Worm (Caenorhabditis elegans) whole organism, L1 larva: ENCODE results near the gene F49F1.7.

Source experiments
- jun-1 ChIP-seq: fragments of 150-350 bp; optimal IDR thresholded peaks from 2 replicates; lab custom pipeline; 2014; ENCODE audit warnings: missing biosample characterization, missing genetic modification reagents, missing genetic modification characterization
- nhr-47 ChIP-seq: sonication (generic microtip); optimal IDR thresholded peaks from 2 replicates; lab custom pipeline; 2016; ENCODE audit warnings: mild to moderate bottlenecking, missing genetic modification characterization, moderate library complexity, missing compliant biosample characterization
- skn-1 ChIP-seq: fragments of 150-350 bp; optimal IDR thresholded peaks from 2 replicates; lab custom pipeline; 2014; ENCODE audit warnings: missing biosample characterization, missing genetic modification characterization
- swsn-7 ChIP-seq: sonication (generic microtip); optimal IDR thresholded peaks from 2 replicates; lab custom pipeline; 2016; ENCODE audit warnings: missing genetic modification characterization, missing compliant biosample characterization
- tbx-2 ChIP-seq: sonication (generic microtip); optimal IDR thresholded peaks from 2 replicates; lab custom pipeline; 2016; ENCODE audit warnings: missing genetic modification characterization, missing compliant biosample characterization

DNA sequence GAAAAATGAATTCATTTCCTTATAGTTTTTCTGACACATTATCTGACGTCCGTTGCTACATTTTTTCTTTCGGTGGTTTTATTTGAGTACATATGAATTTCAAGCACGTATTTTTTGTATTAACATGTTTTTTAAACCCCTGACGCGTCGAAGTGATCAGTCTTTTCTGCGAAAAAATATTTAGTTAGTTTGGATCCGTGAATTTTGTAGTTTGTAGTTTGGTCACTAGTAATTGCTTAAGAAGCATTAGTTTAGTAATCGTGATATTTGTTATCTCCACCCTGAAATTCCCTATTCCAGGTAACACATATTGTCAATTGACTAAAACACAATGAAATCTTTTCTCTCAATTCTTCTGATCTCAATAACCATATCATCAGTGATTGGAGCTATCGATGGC lies 16.8 kb downstream of the F49F1.7 start, which contains the start of gene C35B1.7:
- no peak for TF ChIP-seq jun-1 (tag; lab: Kevin White, UChicago)
- no peak for TF ChIP-seq tbx-2
- no peak for TF ChIP-seq swsn-7
- no peak for TF ChIP-seq nhr-47 (tag; lab: Kevin White, UChicago)
- TF ChIP-seq skn-1 (tag; lab: Kevin White, UChicago): no peak
